Worm (Caenorhabditis elegans) whole organism, L4 larva: ENCODE data around the gene srp-2.

Source experiments
- aha-1 ChIP-seq: fragments of 150-350 bp; peaks from one replicate; lab custom pipeline; 2014; ENCODE audit warnings: missing biosample characterization, missing genetic modification characterization
- lin-38 ChIP-seq: fragments of 200-800 bp; sonication (Bioruptor generic); IDR thresholded peaks from 2 replicates; pipeline ENCODE4 v1.3.6; 2022; ENCODE audit warnings: missing genetic modification reagents, missing genetic modification characterization, missing compliant biosample characterization
- mxl-2 ChIP-seq: fragments of 200-800 bp; sonication (Bioruptor generic); conservative IDR thresholded peaks from 2 replicates; pipeline ENCODE4 v1.3.6; 2022; ENCODE audit warnings: missing genetic modification reagents, missing genetic modification characterization, missing compliant biosample characterization
- nhr-25 ChIP-seq: sonication (generic microtip); optimal IDR thresholded peaks from 2 replicates; lab custom pipeline; 2017; ENCODE audit warnings: missing genetic modification characterization, mild to moderate bottlenecking, missing compliant biosample characterization, antibody characterized with exemption, moderate library complexity, borderline replicate concordance; ENCODE audit not compliant: insufficient read depth
- nhr-28 ChIP-seq: fragments of 150-350 bp; optimal IDR thresholded peaks from 2 replicates; lab custom pipeline; 2014; ENCODE audit warnings: missing biosample characterization, missing genetic modification characterization
- nhr-6 ChIP-seq: fragments of 150-350 bp; optimal IDR thresholded peaks from 2 replicates; lab custom pipeline; 2014; ENCODE audit warnings: missing biosample characterization, missing genetic modification characterization
- nhr-76 ChIP-seq: fragments of 150-350 bp; optimal IDR thresholded peaks from 2 replicates; lab custom pipeline; 2014; ENCODE audit warnings: missing biosample characterization, missing genetic modification characterization
- pha-4 ChIP-seq, 2 experiments: fragments of 150-350 bp in 1 of 2; fragments of 200-800 bp in 1 of 2; sonication (Bioruptor generic) in 1 of 2; IDR thresholded peaks in 1 of 2; optimal IDR thresholded peaks in 1 of 2; 2 replicates each; pipeline versions ENCODE4 v1.3.6 to Lab custom; 2014 to 2022; ENCODE audit warnings: missing genetic modification characterization in 2 of 2, missing genetic modification reagents in 2 of 2, missing biosample characterization in 1 of 2, missing compliant biosample characterization in 1 of 2
- unc-39 ChIP-seq: sonication (generic microtip); optimal IDR thresholded peaks from 2 replicates; lab custom pipeline; 2017; ENCODE audit warnings: missing biosample characterization, missing genetic modification characterization
- zip-2 ChIP-seq: fragments of 150-350 bp; optimal IDR thresholded peaks from 2 replicates; lab custom pipeline; 2014; ENCODE audit warnings: missing biosample characterization, missing genetic modification characterization
- ztf-11 ChIP-seq: fragments of 150-350 bp; optimal IDR thresholded peaks from 2 replicates; lab custom pipeline; 2014; ENCODE audit warnings: missing biosample characterization, missing genetic modification characterization

ce11 chrV:741820-742219 lies 20.6 kb upstream of the srp-2 start, which contains the start of gene C05E4.7:
- TF ChIP-seq mxl-2 (GFP tag; lab: Robert Waterston, UW) (no peak), aha-1 (tag; lab: Kevin White, UChicago) (no peak), lin-38 (GFP tag; lab: Robert Waterston, UW) (no peak), unc-39 (tag; lab: Kevin White, UChicago) (no peak), pha-4 (GFP tag; IDR thresholded peaks at IDR 0.05; lab: Robert Waterston, UW) (no peak), pha-4 (tag; optimal IDR thresholded peaks at IDR 0.05; lab: Kevin White, UChicago) (no peak), nhr-76 (no peak), nhr-25 (tag; lab: Kevin White, UChicago) (no peak), zip-2 (tag; lab: Kevin White, UChicago) (no peak), ztf-11 (tag; lab: Kevin White, UChicago) (no peak), nhr-6 (tag; lab: Kevin White, UChicago) (no peak), nhr-28 (tag; lab: Kevin White, UChicago) (no peak)
